Fruit fly (Drosophila melanogaster): ENCODE data around the gene Klp3A.

Gene Klp3A

dm6 chrX:2638646-2639045 lies 34.8 kb upstream of the Klp3A start (continued):
- peak; percentile 36; the same call in 1 of the 2 replicates for TF ChIP-seq sisA (GFP tag; IDR thresholded peaks at IDR 0.05)
- TF ChIP-seq grau (tag; optimal IDR thresholded peaks at IDR 0.05): peak; percentile 1
- TF ChIP-seq dysf (GFP tag; IDR thresholded peaks at IDR 0.05): 0 out of 3 replicates have a peak, but pooled peaks have one; percentile 42
- peak; percentile 24; the same call in 1 of the 2 replicates for TF ChIP-seq Atf6 (GFP tag; IDR thresholded peaks at IDR 0.05)
- no peak for TF ChIP-seq CG9797 (GFP tag; optimal IDR thresholded peaks at IDR 0.05)
- TF ChIP-seq CG11085 (GFP tag; IDR thresholded peaks at IDR 0.05): no peak
- peak; percentile 11 for TF ChIP-seq CG15269 (tag; optimal IDR thresholded peaks at IDR 0.05)
- peak; percentile 91 for TF ChIP-seq Meics (GFP tag; optimal IDR thresholded peaks at IDR 0.05)
- TF ChIP-seq unpg (GFP tag; optimal IDR thresholded peaks at IDR 0.05): peak; percentile 13
- TF ChIP-seq zfh2 (GFP tag; optimal IDR thresholded peaks at IDR 0.05): peak; percentile 17
- TF ChIP-seq esg (GFP tag; conservative IDR thresholded peaks at IDR 0.05): 0 out of 2 replicates have a peak, but pooled peaks have one; percentile 12
- peak; percentile 23; the same call in 1 of the 3 replicates for TF ChIP-seq Aef1 (GFP tag; IDR thresholded peaks at IDR 0.05)
- TF ChIP-seq ind (GFP tag; optimal IDR thresholded peaks at IDR 0.05): peak; percentile 5
- no peak for TF ChIP-seq GATAe (GFP tag; conservative IDR thresholded peaks at IDR 0.05)
- TF ChIP-seq ttk (GFP tag; IDR thresholded peaks at IDR 0.05): no peak
- 0 out of 2 replicates have a peak, but pooled peaks have one; percentile 19 for TF ChIP-seq CG6689 (GFP tag; IDR thresholded peaks at IDR 0.05)
- no peak for TF ChIP-seq en (GFP tag; optimal IDR thresholded peaks at IDR 0.05)
- peak; percentile 24; the same call in 1 of the 2 replicates for TF ChIP-seq Ptx1 (GFP tag; IDR thresholded peaks at IDR 0.05)
- no peak for TF ChIP-seq CG33557 (GFP tag; optimal IDR thresholded peaks at IDR 0.05)
- TF ChIP-seq oc (tag; optimal IDR thresholded peaks at IDR 0.05): no peak
- TF ChIP-seq CG1529 (GFP tag; optimal IDR thresholded peaks at IDR 0.05): no peak
- TF ChIP-seq CG17359 (tag; optimal IDR thresholded peaks at IDR 0.05): no peak
- TF ChIP-seq CG17385 (GFP tag; optimal IDR thresholded peaks at IDR 0.05): no peak
- peak; percentile 8 for TF ChIP-seq Xbp1 (GFP tag; optimal IDR thresholded peaks at IDR 0.05)
- TF ChIP-seq CG30403 (GFP tag; optimal IDR thresholded peaks at IDR 0.05): peak; percentile 33
- peak; percentile 4 for TF ChIP-seq CG7786 (GFP tag; optimal IDR thresholded peaks at IDR 0.05)
- no peak for TF ChIP-seq knrl (GFP tag; IDR thresholded peaks at IDR 0.05; ENCODE audit: partially characterized antibody)
- peak; percentile 40 for TF ChIP-seq CG2678 (tag; optimal IDR thresholded peaks at IDR 0.05)
- peak; percentile 2 for TF ChIP-seq Ssrp (tag; optimal IDR thresholded peaks at IDR 0.05)
- TF ChIP-seq CG12155 (GFP tag; optimal IDR thresholded peaks at IDR 0.05): peak; percentile 3
- no peak for TF ChIP-seq Dbx (GFP tag; IDR thresholded peaks at IDR 0.05)
- peak; percentile 33 for TF ChIP-seq Fer1 (GFP tag; optimal IDR thresholded peaks at IDR 0.05)
- no peak for TF ChIP-seq tap (tag; optimal IDR thresholded peaks at IDR 0.05)
- TF ChIP-seq lab (GFP tag; optimal IDR thresholded peaks at IDR 0.05): peak; percentile 49

DNA sequence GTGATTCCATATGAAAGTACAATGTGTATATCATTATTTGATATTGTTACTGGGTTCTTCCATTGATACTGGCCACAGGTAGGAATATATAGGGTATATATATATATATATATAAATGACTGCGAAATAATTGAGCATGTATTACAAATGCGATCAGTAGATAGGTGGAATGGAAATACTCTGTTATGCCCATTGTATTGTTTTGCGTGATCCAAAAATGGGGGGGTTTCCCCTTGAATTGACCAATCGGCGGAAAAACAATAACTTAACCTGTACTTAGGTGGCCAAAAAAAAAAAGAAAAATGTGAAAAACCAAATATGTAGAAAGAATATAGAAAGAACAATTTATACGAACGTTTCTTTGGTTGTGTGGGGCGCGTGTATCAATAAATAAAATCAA lies 34.1 kb upstream of the Klp3A start:
- no peak for TF ChIP-seq sqz (GFP tag; optimal IDR thresholded peaks at IDR 0.05)
- TF ChIP-seq lola (GFP tag; optimal IDR thresholded peaks at IDR 0.05): no peak
- no peak for TF ChIP-seq pho (GFP tag; optimal IDR thresholded peaks at IDR 0.05)
- no peak for TF ChIP-seq Ets65A (GFP tag)
- no peak for TF ChIP-seq CG3847 (GFP tag; IDR thresholded peaks at IDR 0.05)

Data from whole organism, embryonic.